Fruit fly (Drosophila melanogaster) whole organism, embryonic: ENCODE data around the gene CG11597.

Source experiments
- Asciz ChIP-seq: fragments of 200-800 bp; sonication (Bioruptor generic); optimal IDR thresholded peaks from 2 replicates; lab custom pipeline; 2017; ENCODE audit warnings: missing biosample characterization, mild to moderate bottlenecking, missing genetic modification characterization, missing genetic modification reagents
- Atf3 ChIP-seq: fragments of 200-800 bp; sonication (Bioruptor generic); optimal IDR thresholded peaks from 3 replicates; lab custom pipeline; 2016; ENCODE audit warnings: missing biosample characterization, missing genetic modification characterization
- B-H1 ChIP-seq: fragments of 200-800 bp; sonication (Bioruptor generic); IDR thresholded peaks from 3 replicates; pipeline ENCODE4 v1.3.6; 2022; ENCODE audit warnings: missing biosample characterization, missing genetic modification characterization
- CG10209 ChIP-seq: fragments of 200-800 bp; sonication (Bioruptor generic); optimal IDR thresholded peaks from 3 replicates; lab custom pipeline; 2017; ENCODE audit warnings: missing biosample characterization, mild to moderate bottlenecking, missing genetic modification characterization, missing genetic modification reagents
- CG10543 ChIP-seq: fragments of 200-800 bp; sonication (Bioruptor generic); optimal IDR thresholded peaks from 3 replicates; lab custom pipeline; 2017; ENCODE audit warnings: missing biosample characterization, mild to moderate bottlenecking, missing genetic modification characterization, moderate library complexity
- CG11456 ChIP-seq: fragments of 200-800 bp; sonication (Bioruptor generic); IDR thresholded peaks from 3 replicates; pipeline ENCODE4 v1.3.6; 2022; ENCODE audit warnings: missing biosample characterization, missing genetic modification characterization
- CG1233 ChIP-seq: fragments of 200-800 bp; sonication (Bioruptor generic); optimal IDR thresholded peaks from 4 replicates; lab custom pipeline; 2018; ENCODE audit warnings: missing biosample characterization, mild to moderate bottlenecking, missing genetic modification characterization
- CG13424 ChIP-seq: fragments of 200-800 bp; sonication (Bioruptor generic); optimal IDR thresholded peaks from 2 replicates; lab custom pipeline; 2019; ENCODE audit warnings: missing biosample characterization, mild to moderate bottlenecking, missing genetic modification characterization, moderate library complexity
- CG15269 ChIP-seq: fragments of 200-800 bp; sonication (Bioruptor generic); optimal IDR thresholded peaks from 2 replicates; lab custom pipeline; 2018; ENCODE audit warnings: missing biosample characterization, mild to moderate bottlenecking, missing genetic modification characterization, moderate library complexity
- CG2129 ChIP-seq: fragments of 200-800 bp; sonication (Bioruptor generic); IDR thresholded peaks from 2 replicates; pipeline ENCODE4 v1.3.6; 2022; ENCODE audit warnings: missing biosample characterization, missing genetic modification characterization; ENCODE audit not compliant: partially characterized antibody
- CG2712 ChIP-seq: fragments of 200-800 bp; optimal IDR thresholded peaks from 3 replicates; lab custom pipeline; 2019; ENCODE audit warnings: missing biosample characterization, mild to moderate bottlenecking, missing genetic modification characterization, moderate library complexity
- CG42726 ChIP-seq: fragments of 200-800 bp; sonication (Bioruptor generic); IDR thresholded peaks from 2 replicates; pipeline ENCODE4 v1.3.6; 2022; ENCODE audit warnings: missing biosample characterization, missing genetic modification characterization; ENCODE audit not compliant: partially characterized antibody
- CG43689 ChIP-seq: fragments of 200-800 bp; sonication (Bioruptor generic); IDR thresholded peaks from 2 replicates; pipeline ENCODE4 v1.3.6; 2022; ENCODE audit warnings: missing biosample characterization, missing genetic modification characterization
- CG6791 ChIP-seq: fragments of 200-800 bp; sonication (Bioruptor generic); IDR thresholded peaks from 3 replicates; pipeline ENCODE4 v1.3.6; 2022; ENCODE audit warnings: missing biosample characterization, missing genetic modification characterization; ENCODE audit not compliant: partially characterized antibody
- CG8359 ChIP-seq: fragments of 200-800 bp; sonication (Bioruptor generic); optimal IDR thresholded peaks from 2 replicates; lab custom pipeline; 2017; ENCODE audit warnings: missing biosample characterization, mild to moderate bottlenecking, missing genetic modification characterization, borderline replicate concordance
- CG8478 ChIP-seq: fragments of >200 bp; optimal IDR thresholded peaks from 2 replicates; lab custom pipeline; 2018
- CG9817 ChIP-seq: fragments of 200-800 bp; sonication (Bioruptor generic); optimal IDR thresholded peaks from 2 replicates; lab custom pipeline; 2018; ENCODE audit warnings: missing biosample characterization, mild to moderate bottlenecking, missing genetic modification characterization, moderate library complexity
- Chrac-16 ChIP-seq: fragments of 200-800 bp; sonication (Bioruptor generic); optimal IDR thresholded peaks from 3 replicates; lab custom pipeline; 2016; ENCODE audit warnings: missing biosample characterization, missing genetic modification characterization
- D ChIP-seq, 2 experiments: fragments of 200-800 bp in 1 of 2; fragments of >200 bp in 1 of 2; sonication (Bioruptor generic) in 1 of 2; optimal IDR thresholded peaks; 2 replicates in 1 of 2; 3 replicates in 1 of 2; lab custom pipeline; 2017; ENCODE audit warnings: mild to moderate bottlenecking in 1 of 2, missing biosample characterization in 1 of 2, missing genetic modification characterization in 1 of 2, missing genetic modification reagents in 1 of 2
- Dll ChIP-seq: fragments of 200-800 bp; sonication (Bioruptor generic); IDR thresholded peaks from 4 replicates; pipeline ENCODE4 v1.3.6; 2022; ENCODE audit warnings: missing biosample characterization, missing genetic modification characterization; ENCODE audit not compliant: partially characterized antibody
- Drgx ChIP-seq: fragments of 200-800 bp; sonication (Bioruptor generic); IDR thresholded peaks from 2 replicates; pipeline ENCODE4 v1.3.6; 2022; ENCODE audit warnings: missing biosample characterization, missing genetic modification characterization
- E2f2 ChIP-seq: fragments of 200-800 bp; sonication (Bioruptor generic); IDR thresholded peaks from 2 replicates; pipeline ENCODE4 v1.3.6; 2022; ENCODE audit warnings: missing biosample characterization, missing genetic modification characterization
- Ets65A ChIP-seq: fragments of 200-800 bp; sonication (Bioruptor generic); peaks from one replicate; lab custom pipeline; 2016; ENCODE audit warnings: missing biosample characterization, missing genetic modification characterization
- Fer2 ChIP-seq: fragments of 200-800 bp; sonication (Bioruptor generic); optimal IDR thresholded peaks from 2 replicates; lab custom pipeline; 2018; ENCODE audit warnings: missing biosample characterization, mild to moderate bottlenecking, missing genetic modification characterization, moderate library complexity
- H15 ChIP-seq: fragments of 200-800 bp; sonication (Bioruptor generic); IDR thresholded peaks from 3 replicates; pipeline ENCODE4 v1.3.6; 2022; ENCODE audit warnings: missing biosample characterization, missing genetic modification characterization
- HLHmδ ChIP-seq: fragments of 200-800 bp; sonication (Bioruptor generic); optimal IDR thresholded peaks from 2 replicates; lab custom pipeline; 2018; ENCODE audit warnings: missing biosample characterization, mild to moderate bottlenecking, missing genetic modification characterization, moderate library complexity
- Meics ChIP-seq: fragments of 200-800 bp; sonication (Bioruptor generic); optimal IDR thresholded peaks from 2 replicates; lab custom pipeline; 2017; ENCODE audit warnings: missing biosample characterization, mild to moderate bottlenecking, missing genetic modification characterization
- Nf-YB ChIP-seq: fragments of 200-800 bp; sonication (Bioruptor generic); optimal IDR thresholded peaks from 3 replicates; lab custom pipeline; 2019; ENCODE audit warnings: missing biosample characterization, mild to moderate bottlenecking, missing genetic modification characterization, moderate library complexity
- br ChIP-seq: fragments of >200 bp; optimal IDR thresholded peaks from 2 replicates; lab custom pipeline; 2017
- chif ChIP-seq, 2 experiments: fragments of 200-800 bp; sonication (Bioruptor generic); optimal IDR thresholded peaks; 3 replicates each; lab custom pipeline; 2016; ENCODE audit warnings: missing biosample characterization in 2 of 2, missing genetic modification characterization in 2 of 2
- chm ChIP-seq: fragments of 200-800 bp; sonication (Bioruptor generic); IDR thresholded peaks from 2 replicates; pipeline ENCODE4 v1.3.6; 2022; ENCODE audit warnings: missing biosample characterization, missing genetic modification characterization
- ci ChIP-seq: fragments of 200-800 bp; sonication (Bioruptor generic); IDR thresholded peaks from 3 replicates; pipeline ENCODE4 v1.3.6; 2022; ENCODE audit warnings: missing biosample characterization, missing genetic modification characterization
- corto ChIP-seq: fragments of 200-800 bp; sonication (Bioruptor generic); optimal IDR thresholded peaks from 2 replicates; lab custom pipeline; 2016; ENCODE audit warnings: missing biosample characterization, mild to moderate bottlenecking, missing genetic modification characterization, moderate library complexity
- croc ChIP-seq: fragments of 200-800 bp; sonication (Bioruptor generic); conservative IDR thresholded peaks from 3 replicates; pipeline ENCODE4 v1.3.6; 2022; ENCODE audit warnings: missing biosample characterization, missing genetic modification characterization
- dm ChIP-seq: fragments of 200-800 bp; sonication (Bioruptor generic); optimal IDR thresholded peaks from 3 replicates; lab custom pipeline; 2016; ENCODE audit warnings: missing biosample characterization, missing genetic modification characterization
- exex ChIP-seq: fragments of 200-800 bp; sonication (Bioruptor generic); optimal IDR thresholded peaks from 4 replicates; lab custom pipeline; 2018; ENCODE audit warnings: missing biosample characterization, mild to moderate bottlenecking, missing genetic modification characterization, moderate library complexity
- fd3F ChIP-seq: fragments of 200-800 bp; sonication (Bioruptor generic); optimal IDR thresholded peaks from 2 replicates; lab custom pipeline; 2018; ENCODE audit warnings: missing biosample characterization, mild to moderate bottlenecking, missing genetic modification characterization, moderate library complexity
- hb ChIP-seq: fragments of 200-800 bp; sonication (Bioruptor generic); IDR thresholded peaks from 3 replicates; pipeline ENCODE4 v1.3.6; 2022; ENCODE audit warnings: missing biosample characterization, missing genetic modification characterization; ENCODE audit not compliant: partially characterized antibody
- hth ChIP-seq: fragments of >200 bp; optimal IDR thresholded peaks from 2 replicates; lab custom pipeline; 2017; ENCODE audit warnings: inconsistent platforms
- nmo ChIP-seq: fragments of 200-800 bp; sonication (Bioruptor generic); optimal IDR thresholded peaks from 2 replicates; lab custom pipeline; 2018; ENCODE audit warnings: missing biosample characterization, mild to moderate bottlenecking, missing genetic modification characterization, moderate library complexity
- org-1 ChIP-seq: fragments of 200-800 bp; sonication (Bioruptor generic); optimal IDR thresholded peaks from 2 replicates; lab custom pipeline; 2017; ENCODE audit warnings: missing biosample characterization, missing genetic modification characterization
- phol ChIP-seq: fragments of 200-800 bp; sonication (Bioruptor generic); optimal IDR thresholded peaks from 3 replicates; lab custom pipeline; 2018; ENCODE audit warnings: missing biosample characterization, mild to moderate bottlenecking, missing genetic modification characterization, moderate library complexity
- pnt ChIP-seq: fragments of 200-800 bp; sonication (Bioruptor generic); optimal IDR thresholded peaks from 3 replicates; lab custom pipeline; 2016; ENCODE audit warnings: missing biosample characterization, missing genetic modification characterization
- rib ChIP-seq: fragments of 200-800 bp; sonication (Bioruptor generic); IDR thresholded peaks from 2 replicates; pipeline ENCODE4 v1.3.6; 2022; ENCODE audit warnings: missing biosample characterization, missing genetic modification characterization
- run ChIP-seq: fragments of 200-800 bp; sonication (Bioruptor generic); optimal IDR thresholded peaks from 3 replicates; lab custom pipeline; 2018; ENCODE audit warnings: missing biosample characterization, mild to moderate bottlenecking, missing genetic modification characterization
- seq ChIP-seq: fragments of 200-800 bp; sonication (Bioruptor generic); IDR thresholded peaks from 2 replicates; pipeline ENCODE4 v1.3.6; 2022; ENCODE audit warnings: missing biosample characterization, missing genetic modification characterization
- sob ChIP-seq: fragments of 200-800 bp; sonication (Bioruptor generic); IDR thresholded peaks from 2 replicates; pipeline ENCODE4 v1.3.6; 2022; ENCODE audit warnings: missing biosample characterization, missing genetic modification characterization
- ssp ChIP-seq: fragments of 200-800 bp; sonication (Bioruptor generic); IDR thresholded peaks from 2 replicates; pipeline ENCODE4 v1.3.6; 2022; ENCODE audit warnings: missing biosample characterization, missing genetic modification characterization
- ttk ChIP-seq: fragments of 200-800 bp; sonication (Bioruptor generic); IDR thresholded peaks from 2 replicates; pipeline ENCODE4 v2.1.2; 2022; ENCODE audit warnings: missing biosample characterization, missing genetic modification characterization
- z ChIP-seq: fragments of 200-800 bp; sonication (Bioruptor generic); IDR thresholded peaks from 3 replicates; pipeline ENCODE4 v1.3.6; 2022; ENCODE audit warnings: missing biosample characterization, missing genetic modification characterization
- zfh1 ChIP-seq: fragments of 200-800 bp; sonication (Bioruptor generic); IDR thresholded peaks from 3 replicates; pipeline ENCODE4 v1.3.6; 2022; ENCODE audit warnings: missing biosample characterization, missing genetic modification characterization

CG11597 gene

dm6 chr3L:11785291-11785690 is 36.8 kb downstream of the CG11597 start (continued):
- TF ChIP-seq seq (GFP tag; lab: Robert Waterston, UW) (peak; percentile 62; the same call in 1 of the 2 replicates), CG2712 (tag; lab: Kevin White, UChicago) (no peak), ci (GFP tag; lab: Robert Waterston, UW) (0 out of 3 replicates have a peak, but pooled peaks have one; percentile 35), CG8478 (lab: Kevin White, UChicago) (no peak), fd3F (peak; percentile 48), Atf3 (GFP tag; lab: Kevin White, UChicago) (no peak), CG2129 (GFP tag; lab: Robert Waterston, UW) (no peak), CG8359 (GFP tag; lab: Kevin White, UChicago) (no peak), chif (GFP tag; optimal IDR thresholded peaks at IDR 0.05; lab: Kevin White, UChicago) (no peak), exex (tag; lab: Kevin White, UChicago) (no peak), Meics (peak; percentile 68), Asciz (GFP tag; lab: Kevin White, UChicago) (no peak), E2f2 (peak; percentile 38; the same call in 1 of the 2 replicates), sob (GFP tag; lab: Robert Waterston, UW) (peak; percentile 62; the same call in 1 of the 2 replicates), Fer2 (tag; lab: Kevin White, UChicago) (peak; percentile 7), run (tag; lab: Kevin White, UChicago) (no peak), croc (no peak), rib (GFP tag; lab: Robert Waterston, UW) (no peak), br (lab: Kevin White, UChicago) (no peak), CG43689 (GFP tag; lab: Robert Waterston, UW) (no peak), hb (no peak), ttk (no peak), B-H1 (peak; percentile 31; the same call in 2 of the 3 replicates), pnt (GFP tag; lab: Kevin White, UChicago) (no peak), hth (no peak), dm (GFP tag; lab: Kevin White, UChicago) (no peak), ssp (GFP tag; lab: Robert Waterston, UW) (0 out of 2 replicates have a peak, but pooled peaks have one; percentile 9), Dll (GFP tag; lab: Robert Waterston, UW) (no peak), Chrac-16 (GFP tag; lab: Kevin White, UChicago) (peak; percentile 13), Drgx (GFP tag; lab: Robert Waterston, UW) (peak; percentile 82), zfh1 (GFP tag; lab: Robert Waterston, UW) (no peak), H15 (peak; percentile 51; the same call in 2 of the 3 replicates), CG1233 (GFP tag; lab: Kevin White, UChicago) (peak; percentile 28), CG11456 (peak; percentile 49; the same call in 2 of the 3 replicates), org-1 (GFP tag; lab: Kevin White, UChicago) (no peak), Nf-YB (GFP tag; lab: Kevin White, UChicago) (no peak), CG10543 (GFP tag; lab: Kevin White, UChicago) (peak; percentile 67), phol (peak; percentile 33), corto (GFP tag; lab: Kevin White, UChicago) (no peak), z (no peak), CG13424 (peak; percentile 69), CG10209 (GFP tag; lab: Kevin White, UChicago) (peak; percentile 29), chm (GFP tag; lab: Robert Waterston, UW) (no peak), CG42726 (GFP tag; lab: Robert Waterston, UW) (no peak), CG15269 (tag; lab: Kevin White, UChicago) (no peak), HLHmδ (GFP tag; lab: Kevin White, UChicago) (no peak), Ets65A (GFP tag; lab: Kevin White, UChicago) (no peak), D (optimal IDR thresholded peaks at IDR 0.05; lab: Kevin White, UChicago) (no peak), D (GFP tag; optimal IDR thresholded peaks at IDR 0.05; lab: Kevin White, UChicago) (no peak), CG9817 (tag; lab: Kevin White, UChicago) (peak; percentile 58), CG6791 (no peak), nmo (peak; percentile 24)
